Fruit fly (Drosophila melanogaster) whole organism, larva: ENCODE results near the gene CG34183.
A peak's percentile ranks its signal among the peaks of the same experiment; 100 is the strongest.

Source experiments
- noc ChIP-seq: fragments of 200-800 bp; sonication (Bioruptor generic); optimal IDR thresholded peaks from 3 replicates; lab custom pipeline; 2019; ENCODE audit warnings: missing biosample characterization, mild to moderate bottlenecking, missing genetic modification characterization, moderate library complexity

The CG34183 gene

DNA sequence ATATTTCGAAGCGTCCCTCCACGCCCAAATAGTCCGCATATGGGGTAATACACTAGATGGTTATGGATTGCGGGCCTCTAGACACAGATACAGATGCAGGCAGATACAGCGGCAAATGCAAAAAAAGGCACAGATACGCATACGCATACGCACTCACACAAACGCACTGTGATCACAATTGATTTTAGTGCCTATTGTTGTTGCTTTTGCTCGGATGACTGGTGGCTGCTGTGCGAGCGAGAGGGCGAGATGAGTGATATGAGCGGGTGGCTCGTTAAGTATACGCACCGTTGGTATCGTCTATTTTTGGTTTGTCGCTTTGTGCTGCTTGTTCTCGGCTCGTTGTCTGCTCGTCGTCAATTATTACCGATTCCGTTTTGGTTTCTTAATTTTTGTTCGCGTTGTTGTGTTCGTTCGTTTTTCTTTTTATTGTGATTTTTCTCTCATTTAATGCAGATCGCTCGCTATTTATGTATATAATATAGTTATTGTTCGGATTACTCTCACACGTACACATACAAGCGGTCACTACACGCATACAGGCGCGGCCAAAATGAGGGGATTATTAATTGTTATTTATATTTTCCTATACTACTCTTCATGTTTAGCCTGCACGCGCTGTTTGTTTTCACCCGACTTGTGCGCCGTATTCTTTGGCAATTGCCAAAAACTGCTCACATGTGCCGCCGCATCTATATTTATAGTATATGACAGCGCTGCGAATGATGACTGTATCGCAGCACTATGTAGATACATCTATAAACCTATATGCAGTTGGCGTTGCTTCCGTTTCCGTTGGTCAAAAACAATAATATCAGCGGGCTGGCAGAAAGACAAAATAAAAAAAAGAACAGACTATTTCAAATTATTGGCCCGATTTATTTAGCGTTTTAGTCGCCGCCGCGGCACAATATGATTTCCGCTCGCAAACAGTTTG, 17.0 kb upstream of the CG34183 start:
- TF ChIP-seq noc (tag; lab: Kevin White, UChicago) = no peak

DNA sequence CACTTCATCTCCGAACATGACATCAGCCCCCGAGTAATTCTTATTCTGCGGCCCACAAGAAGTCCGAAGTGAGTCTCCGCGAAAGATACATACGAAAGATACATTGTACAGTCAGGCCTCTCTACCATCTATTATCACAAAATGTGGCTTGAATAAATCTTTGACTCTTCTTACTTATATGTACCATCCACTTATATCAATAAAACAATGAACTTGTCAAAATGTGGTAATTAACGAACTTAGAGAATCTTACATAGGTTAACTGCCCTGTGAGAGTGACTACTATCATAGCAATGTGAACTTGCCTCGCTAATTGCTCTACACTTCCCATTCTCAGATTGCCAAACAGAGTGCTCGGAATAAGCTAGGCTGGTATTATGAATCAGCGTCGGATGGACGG, 16.1 kb upstream of the CG34183 start:
- TF ChIP-seq noc (tag; lab: Kevin White, UChicago) = no peak

DNA sequence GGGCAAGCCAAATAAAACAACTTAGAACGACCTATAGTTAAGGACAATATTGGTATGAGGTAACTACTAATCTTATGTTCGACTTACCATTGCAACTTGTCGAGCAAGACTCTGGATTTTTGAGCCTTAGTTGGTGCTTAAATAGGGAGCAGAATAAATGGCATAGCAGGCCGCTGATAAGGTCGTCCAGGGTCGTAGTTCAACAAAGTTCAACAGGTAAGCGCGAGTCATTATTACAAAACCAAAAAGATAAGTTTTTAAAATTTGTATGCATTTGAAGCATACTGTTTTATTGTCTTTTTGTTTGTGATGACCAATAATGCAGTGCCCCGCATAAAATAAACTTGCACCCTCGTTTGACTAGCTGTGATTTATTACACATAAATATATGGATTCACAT, 12.5 kb upstream of the CG34183 start, which contains the start of gene Muc30E:
TSS of gene Muc30E (minus strand) at position 101 of the 400 bp plus-strand sequence.
- TF ChIP-seq noc (tag; lab: Kevin White, UChicago) = no peak

DNA sequence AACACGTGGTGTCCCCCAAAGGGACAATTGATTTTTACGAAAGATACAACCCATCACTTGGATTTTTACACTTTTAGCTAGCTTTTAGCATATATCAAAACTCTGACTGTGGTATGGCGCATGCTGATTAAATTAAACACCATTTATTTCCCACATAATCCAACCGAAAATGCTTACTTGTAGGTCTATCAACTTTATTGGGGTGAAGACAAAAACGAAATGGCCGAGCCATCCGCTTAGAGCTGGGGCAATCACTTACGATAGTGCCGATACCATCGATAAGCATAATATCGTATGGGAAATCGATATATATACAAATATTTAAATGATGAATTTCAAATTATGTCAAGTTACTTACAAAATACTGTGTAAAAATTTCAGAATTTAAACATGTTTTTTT, 6.7 kb upstream of the CG34183 start, which contains the start of gene RpS2:
TSS of gene RpS2 (minus strand) at position 257 of the 400 bp plus-strand sequence.
- peak; percentile 20 for TF ChIP-seq noc (tag; lab: Kevin White, UChicago)

DNA sequence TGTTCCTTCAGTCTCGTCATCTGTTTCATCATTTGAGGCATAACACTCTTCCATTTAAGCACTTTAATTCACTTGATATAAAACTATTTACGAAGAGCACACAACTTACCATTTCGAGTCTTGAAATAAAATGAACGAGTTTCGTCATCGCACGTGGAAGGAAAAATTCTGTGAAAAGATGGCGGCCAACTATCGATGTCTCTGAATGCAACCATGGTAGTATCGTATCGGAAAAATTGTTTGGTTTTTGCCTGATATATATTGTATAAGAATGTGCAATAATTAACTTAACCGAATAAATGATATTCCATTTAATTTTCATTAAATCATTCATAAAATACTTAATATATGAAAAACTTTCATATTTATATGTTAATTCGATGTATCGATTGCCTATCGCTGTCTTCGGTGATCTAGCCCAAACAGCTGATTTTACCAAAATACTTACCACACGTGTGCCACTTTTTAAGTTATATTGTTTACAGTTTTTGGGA, 4.3 kb upstream of the CG34183 start, which contains the start of gene Bka:
TSS of gene Bka (plus strand) at position 417 of the 494 bp plus-strand sequence.
- peak; percentile 52 for TF ChIP-seq noc (tag; lab: Kevin White, UChicago)

DNA sequence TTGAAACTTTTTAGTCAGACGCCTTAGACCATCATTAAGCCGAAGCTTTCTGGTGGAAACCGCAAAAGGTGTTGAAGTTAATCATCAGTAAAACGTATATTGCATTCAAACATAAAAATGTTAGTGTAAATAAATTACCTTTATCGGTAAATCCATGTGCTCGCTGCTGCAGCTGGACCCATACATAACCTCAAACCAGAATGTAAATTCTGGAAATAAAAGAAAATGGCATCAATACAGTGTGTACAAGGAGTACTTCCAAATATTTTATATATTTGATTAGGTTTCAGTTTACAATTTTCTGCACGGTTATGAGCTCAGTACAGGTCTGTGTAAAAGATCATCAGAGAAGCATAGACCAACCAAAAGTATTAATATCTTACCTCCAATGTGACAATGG, 3.6 kb upstream of the CG34183 start:
- no peak for TF ChIP-seq noc (tag; lab: Kevin White, UChicago)

DNA sequence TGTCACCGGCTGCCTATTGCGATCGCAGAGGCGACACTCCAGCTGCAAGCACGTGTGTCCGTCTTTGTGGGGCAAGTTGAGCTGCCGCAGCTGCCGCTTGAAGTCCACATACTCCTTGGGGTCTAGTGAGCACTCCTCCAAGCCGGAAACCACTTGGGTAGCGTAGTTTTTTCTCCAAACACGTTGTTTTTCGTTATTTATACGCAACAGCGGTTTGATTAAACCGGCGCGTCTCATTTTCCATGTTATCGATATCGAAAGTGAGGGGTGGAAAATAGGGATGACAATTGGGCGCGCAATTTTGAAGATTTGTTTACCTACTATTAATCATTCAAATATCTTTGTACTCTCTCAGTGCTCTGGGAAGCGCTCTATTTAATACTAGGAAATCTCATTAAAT, 2.6 kb upstream of the CG34183 start, which contains the start of gene mtDNA-helicase:
TSS of gene mtDNA-helicase (minus strand) at position 264 of the 400 bp plus-strand sequence.
- no peak for TF ChIP-seq noc (tag; lab: Kevin White, UChicago)

DNA sequence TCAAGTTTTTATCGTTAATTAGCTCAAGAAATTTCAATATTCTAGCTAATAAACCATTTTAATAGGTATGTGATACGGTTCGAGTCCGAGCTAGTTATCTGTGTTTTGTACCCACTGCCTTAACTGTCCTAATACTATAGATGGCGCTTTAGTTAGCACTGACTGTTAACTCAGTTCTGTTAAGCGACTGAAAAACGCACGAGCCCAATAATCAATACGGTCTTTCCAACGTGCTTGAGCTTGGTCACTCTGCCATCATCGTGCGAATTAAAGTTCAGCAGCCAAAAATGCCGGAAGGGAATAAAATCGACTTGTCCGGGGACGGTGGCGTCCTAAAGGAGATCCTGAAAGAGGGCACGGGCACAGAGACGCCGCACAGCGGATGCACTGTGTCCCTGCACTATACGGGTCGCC, 2.7 kb downstream of the CG34183 start, which contains the start of gene Fkbp59:
TSS of gene Fkbp59 (plus strand) at position 150 of the 414 bp plus-strand sequence.
- TF ChIP-seq noc (tag; lab: Kevin White, UChicago) = no peak

DNA sequence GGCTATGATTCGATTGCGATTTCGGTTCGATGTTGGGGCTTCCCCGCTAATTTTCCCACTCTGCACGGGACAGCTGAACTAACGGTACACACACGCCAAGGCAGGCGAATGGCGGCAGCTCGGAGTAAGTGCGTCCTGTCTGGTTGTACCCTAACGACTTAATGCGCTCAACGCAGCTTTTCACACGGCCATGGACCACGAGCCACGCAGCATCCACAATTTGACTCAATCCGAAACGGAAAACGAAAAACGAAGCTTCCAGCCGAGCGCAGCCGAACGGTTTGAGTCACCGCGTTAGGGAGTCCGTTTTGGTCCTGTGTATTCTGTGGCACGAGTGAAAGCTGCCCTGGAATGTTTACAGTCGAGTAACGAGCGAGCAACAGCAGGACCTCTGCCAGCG, 4.5 kb downstream of the CG34183 start, which contains the start of gene nAChRalpha6:
TSS of gene nAChRalpha6 (minus strand) at position 165 of the 400 bp plus-strand sequence.
- no peak for TF ChIP-seq noc (tag; lab: Kevin White, UChicago)

DNA sequence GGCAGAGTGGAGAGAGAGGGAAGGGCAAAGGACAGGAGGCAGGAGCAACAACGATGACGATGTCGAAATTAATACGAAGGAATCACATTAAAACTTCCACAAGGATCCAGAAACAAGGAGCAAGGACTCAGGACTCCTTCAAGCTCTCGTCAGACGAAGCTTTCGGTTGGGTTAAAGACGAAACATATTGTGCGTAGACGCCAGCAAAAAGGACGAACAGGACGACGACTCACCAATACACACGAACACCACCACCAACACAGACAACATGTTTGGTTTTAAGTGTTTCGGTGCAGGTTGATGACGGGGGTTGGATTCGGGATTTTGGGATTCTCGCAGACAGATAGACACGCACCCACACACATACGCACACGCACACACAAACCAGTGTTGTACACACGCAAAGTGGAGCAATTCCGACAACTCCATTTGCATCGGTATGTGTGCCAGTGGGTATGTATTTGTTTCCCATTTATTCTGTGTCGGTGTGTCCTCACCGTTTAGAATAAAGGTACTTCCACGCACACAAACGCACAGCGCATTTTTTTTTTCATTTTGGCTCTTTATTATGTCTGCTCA, 8.1 kb downstream of the CG34183 start:
- TF ChIP-seq noc (tag; lab: Kevin White, UChicago) = no peak

DNA sequence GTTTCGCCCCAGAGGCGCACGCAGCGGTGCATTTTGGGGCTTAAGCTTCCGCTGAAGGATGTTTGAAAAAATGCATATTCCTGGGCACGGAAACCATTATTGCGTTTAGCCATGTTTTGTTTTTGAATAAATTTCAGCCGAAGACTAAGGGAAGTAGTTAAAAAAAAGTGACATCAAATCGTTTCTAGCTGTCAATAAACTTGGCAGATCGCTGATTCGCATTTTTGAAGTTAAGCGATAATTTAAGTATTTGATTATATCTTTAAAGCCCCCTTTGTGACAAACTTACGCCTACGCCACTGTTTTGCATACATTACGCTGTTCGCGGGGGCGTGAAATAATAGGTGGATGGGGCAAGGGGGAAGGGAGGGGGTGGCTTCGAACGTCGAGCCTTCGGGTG, 26.2 kb downstream of the CG34183 start:
- TF ChIP-seq noc (tag; lab: Kevin White, UChicago) = peak; percentile 16

DNA sequence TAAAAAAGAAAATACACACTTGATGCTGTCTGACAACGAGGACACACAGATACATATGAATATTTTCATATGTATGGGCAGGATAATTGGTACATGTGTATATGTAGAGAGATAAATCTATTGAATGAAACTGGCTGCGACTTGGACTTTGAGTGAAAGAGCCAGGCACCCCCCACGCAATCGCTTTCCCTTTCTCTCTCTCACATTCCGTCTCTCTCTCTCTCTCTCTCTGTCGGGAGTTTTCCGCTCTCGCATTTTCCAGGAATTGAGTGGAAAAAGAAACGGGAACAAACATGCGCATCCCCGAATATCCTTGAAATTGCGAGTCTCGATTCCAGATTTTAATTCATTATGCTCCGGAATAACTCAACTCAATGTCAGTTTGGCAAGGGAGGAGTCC, 27.1 kb downstream of the CG34183 start:
- TF ChIP-seq noc (tag; lab: Kevin White, UChicago) = no peak

DNA sequence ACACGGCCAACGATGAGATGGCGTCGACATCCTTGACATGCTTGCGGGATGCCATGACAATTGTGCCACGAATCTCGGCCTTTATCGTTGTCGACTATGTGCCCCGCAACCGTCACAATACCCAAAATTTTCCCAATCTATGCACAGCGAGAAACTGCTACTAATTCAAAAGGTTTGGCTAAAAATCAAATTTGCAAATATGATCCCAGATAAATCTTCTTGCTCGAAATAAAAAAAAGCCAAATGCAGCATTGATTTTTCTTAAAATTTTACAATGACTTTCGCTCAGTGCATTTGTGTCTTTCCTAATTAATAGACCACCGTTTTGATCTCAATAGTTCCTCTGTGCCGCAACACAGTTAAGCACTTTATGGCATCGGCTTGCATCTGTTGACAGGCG, 27.6 kb downstream of the CG34183 start:
- no peak for TF ChIP-seq noc (tag; lab: Kevin White, UChicago)

DNA sequence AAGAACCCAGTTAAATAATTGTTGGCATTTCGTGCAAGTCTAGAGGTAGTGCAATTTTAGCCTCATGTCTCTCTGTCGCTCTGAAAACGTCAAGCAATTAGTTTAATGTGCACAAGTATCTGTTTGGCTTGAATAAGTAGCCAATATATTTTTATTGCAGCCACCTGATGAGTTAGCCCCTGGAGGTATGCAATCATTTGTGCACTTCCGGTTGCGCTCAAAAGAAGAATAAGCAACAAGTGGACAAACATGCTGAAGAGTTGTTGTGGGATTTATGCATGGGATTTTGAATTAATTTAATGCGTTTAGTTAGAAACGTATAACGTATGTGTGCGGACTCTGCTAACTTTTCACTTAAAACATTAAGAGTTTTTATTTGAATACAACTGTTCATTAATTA, 39.8 kb downstream of the CG34183 start:
- TF ChIP-seq noc (tag; lab: Kevin White, UChicago) = no peak
